Worm (Caenorhabditis elegans): ENCODE measurements around the gene col-33.

ce11 chrIV:4277694-4278093 lies 14.6 kb downstream of the col-33 start, which contains the start of gene nhr-78:
- TF ChIP-seq ceh-82 (tag; optimal IDR thresholded peaks at IDR 0.05) (peak in 2 of 3 experiments; percentile 20 to 21), fos-1 (tag; optimal IDR thresholded peaks at IDR 0.05) (no peak), lir-3 (tag; optimal IDR thresholded peaks at IDR 0.05; ENCODE audit: poor library complexity) (no peak), fkh-4 (tag; optimal IDR thresholded peaks at IDR 0.05; ENCODE audit: borderline replicate concordance) (no peak), nhr-11 (tag; optimal IDR thresholded peaks at IDR 0.05) (no peak)

Measured in whole organism, L1 larva.